Worm (Caenorhabditis elegans) whole organism, L2 larva: ENCODE measurements around the gene Y62H9A.1.

Source experiments
- lin-13 ChIP-seq: fragments of 150-350 bp; optimal IDR thresholded peaks from 2 replicates; lab custom pipeline; 2014; ENCODE audit warnings: missing biosample characterization, missing genetic modification reagents, missing genetic modification characterization
- lsy-2 ChIP-seq, 2 experiments: fragments of 150-350 bp in 1 of 2; sonication (generic microtip) in 1 of 2; optimal IDR thresholded peaks; 2 replicates each; lab custom pipeline; 2014 to 2017; ENCODE audit warnings: missing biosample characterization in 2 of 2, missing genetic modification characterization in 2 of 2
- mab-5 ChIP-seq: fragments of 150-350 bp; optimal IDR thresholded peaks from 2 replicates; lab custom pipeline; 2014; ENCODE audit warnings: missing biosample characterization, missing genetic modification characterization
- mdl-1 ChIP-seq, 2 experiments: fragments of 150-350 bp in 1 of 2; sonication (generic microtip) in 1 of 2; optimal IDR thresholded peaks; 2 replicates each; lab custom pipeline; 2017; ENCODE audit warnings: missing biosample characterization in 2 of 2, missing genetic modification characterization in 2 of 2
- unc-55 ChIP-seq: fragments of 150-350 bp; sonication (generic microtip); optimal IDR thresholded peaks from 3 replicates; lab custom pipeline; 2014; ENCODE audit warnings: missing biosample characterization, missing genetic modification reagents, missing genetic modification characterization
- unc-62 ChIP-seq: fragments of 150-350 bp; optimal IDR thresholded peaks from 2 replicates; lab custom pipeline; 2014; ENCODE audit warnings: missing biosample characterization, missing genetic modification reagents, missing genetic modification characterization

ce11 chrX:11865083-11865482 lies 10.3 kb upstream of the Y62H9A.1 start, which contains the start of gene F54F7.6:
- TF ChIP-seq lin-13 (GFP tag; lab: Kevin White, UChicago) = no peak
- TF ChIP-seq lsy-2 (tag; optimal IDR thresholded peaks at IDR 0.05; lab: Kevin White, UChicago) = no peak
- no peak for TF ChIP-seq unc-55 (GFP tag; lab: Kevin White, UChicago)
- no peak for TF ChIP-seq mab-5
- no peak for TF ChIP-seq unc-62 (GFP tag; lab: Kevin White, UChicago)
- no peak for TF ChIP-seq mdl-1 (tag; optimal IDR thresholded peaks at IDR 0.05; lab: Kevin White, UChicago)
